Fruit fly (Drosophila melanogaster) whole organism, embryonic: ENCODE results near the gene RpS20.

Experiments
- BEAF-32 ChIP-seq: fragments of 200-800 bp; sonication (Bioruptor generic); optimal IDR thresholded peaks from 3 replicates; lab custom pipeline; 2017; ENCODE audit warnings: missing biosample characterization, missing genetic modification characterization, mild to moderate bottlenecking, moderate library complexity, missing genetic modification reagents
- CG11093 ChIP-seq: fragments of 200-800 bp; sonication (Bioruptor generic); IDR thresholded peaks from 3 replicates; pipeline ENCODE4 v1.3.6; 2022; ENCODE audit warnings: missing biosample characterization, missing genetic modification characterization
- CG11398 ChIP-seq: fragments of 200-800 bp; sonication (Bioruptor generic); optimal IDR thresholded peaks from 2 replicates; lab custom pipeline; 2016; ENCODE audit warnings: missing biosample characterization, missing genetic modification characterization
- CG11504 ChIP-seq: fragments of 200-800 bp; sonication (Bioruptor generic); optimal IDR thresholded peaks from 3 replicates; lab custom pipeline; 2019; ENCODE audit warnings: missing biosample characterization, mild to moderate bottlenecking, missing genetic modification characterization, moderate library complexity
- CG13287 ChIP-seq: fragments of 200-800 bp; sonication (Bioruptor generic); IDR thresholded peaks from 2 replicates; pipeline ENCODE4 v1.3.6; 2022; ENCODE audit warnings: missing biosample characterization, missing genetic modification characterization; ENCODE audit not compliant: partially characterized antibody
- CG14050 ChIP-seq: fragments of 200-800 bp; sonication (Bioruptor generic); IDR thresholded peaks from 3 replicates; pipeline ENCODE4 v1.3.6; 2022; ENCODE audit warnings: missing biosample characterization, missing genetic modification characterization
- CG16779 ChIP-seq: fragments of 200-800 bp; sonication (Bioruptor generic); IDR thresholded peaks from 2 replicates; pipeline ENCODE4 v1.3.6; 2022; ENCODE audit warnings: missing biosample characterization, missing genetic modification characterization
- CG17829 ChIP-seq: fragments of 200-800 bp; optimal IDR thresholded peaks from 2 replicates; lab custom pipeline; 2019; ENCODE audit warnings: missing biosample characterization, mild to moderate bottlenecking, missing genetic modification characterization, moderate library complexity
- CG18619 ChIP-seq: fragments of 200-800 bp; sonication (Bioruptor generic); optimal IDR thresholded peaks from 3 replicates; lab custom pipeline; 2017; ENCODE audit warnings: missing biosample characterization, mild to moderate bottlenecking, missing genetic modification characterization
- CG2678 ChIP-seq: fragments of 200-800 bp; sonication (Bioruptor generic); optimal IDR thresholded peaks from 3 replicates; lab custom pipeline; 2019; ENCODE audit warnings: missing biosample characterization, mild to moderate bottlenecking, missing genetic modification characterization, moderate library complexity
- CG31441 ChIP-seq: fragments of 200-800 bp; sonication (Bioruptor generic); IDR thresholded peaks from 2 replicates; pipeline ENCODE4 v1.3.6; 2022; ENCODE audit warnings: missing biosample characterization, missing genetic modification characterization
- CG32772 ChIP-seq: fragments of 200-800 bp; sonication (Bioruptor generic); IDR thresholded peaks from 2 replicates; pipeline ENCODE4 v1.3.6; 2022; ENCODE audit warnings: missing biosample characterization, missing genetic modification characterization
- CG33557 ChIP-seq: fragments of 200-800 bp; sonication (Bioruptor generic); optimal IDR thresholded peaks from 2 replicates; lab custom pipeline; 2019; ENCODE audit warnings: missing biosample characterization, mild to moderate bottlenecking, missing genetic modification characterization, moderate library complexity
- CG34224 ChIP-seq: fragments of 200-800 bp; sonication (Bioruptor generic); IDR thresholded peaks from 3 replicates; pipeline ENCODE4 v1.3.6; 2022; ENCODE audit warnings: missing biosample characterization, missing genetic modification characterization; ENCODE audit not compliant: partially characterized antibody
- CG4820 ChIP-seq: fragments of 200-800 bp; sonication (Bioruptor generic); optimal IDR thresholded peaks from 3 replicates; lab custom pipeline; 2016; ENCODE audit warnings: missing biosample characterization, missing genetic modification characterization
- CG6765 ChIP-seq: fragments of 200-800 bp; sonication (Bioruptor generic); optimal IDR thresholded peaks from 3 replicates; lab custom pipeline; 2017; ENCODE audit warnings: missing biosample characterization, mild to moderate bottlenecking, missing genetic modification characterization
- CG8359 ChIP-seq: fragments of 200-800 bp; sonication (Bioruptor generic); optimal IDR thresholded peaks from 2 replicates; lab custom pipeline; 2017; ENCODE audit warnings: missing biosample characterization, mild to moderate bottlenecking, missing genetic modification characterization, borderline replicate concordance
- CG9437 ChIP-seq: fragments of 200-800 bp; sonication (Bioruptor generic); optimal IDR thresholded peaks from 2 replicates; lab custom pipeline; 2018; ENCODE audit warnings: missing biosample characterization, mild to moderate bottlenecking, missing genetic modification characterization
- CG9817 ChIP-seq: fragments of 200-800 bp; sonication (Bioruptor generic); optimal IDR thresholded peaks from 2 replicates; lab custom pipeline; 2018; ENCODE audit warnings: missing biosample characterization, mild to moderate bottlenecking, missing genetic modification characterization, moderate library complexity
- Ets65A ChIP-seq: fragments of 200-800 bp; sonication (Bioruptor generic); peaks from one replicate; lab custom pipeline; 2016; ENCODE audit warnings: missing biosample characterization, missing genetic modification characterization
- Hr78 ChIP-seq, 2 experiments: fragments of 200-800 bp in 1 of 2; fragments of >200 bp in 1 of 2; sonication (Bioruptor generic) in 1 of 2; optimal IDR thresholded peaks; 2 replicates each; lab custom pipeline; 2017 to 2019; ENCODE audit warnings: missing biosample characterization in 2 of 2, missing genetic modification characterization in 2 of 2, mild to moderate bottlenecking in 1 of 2, moderate library complexity in 1 of 2
- MTF-1 ChIP-seq: fragments of 200-800 bp; sonication (Bioruptor generic); optimal IDR thresholded peaks from 2 replicates; lab custom pipeline; 2018; ENCODE audit warnings: missing biosample characterization, mild to moderate bottlenecking, missing genetic modification characterization, borderline replicate concordance
- NK7.1 ChIP-seq: fragments of 200-800 bp; sonication (Bioruptor generic); optimal IDR thresholded peaks from 3 replicates; lab custom pipeline; 2016; ENCODE audit warnings: missing biosample characterization, missing genetic modification characterization
- Neu2 ChIP-seq: fragments of 200-800 bp; sonication (Bioruptor generic); optimal IDR thresholded peaks from 3 replicates; lab custom pipeline; 2016; ENCODE audit warnings: missing biosample characterization, missing genetic modification characterization, borderline replicate concordance
- Nf-YA ChIP-seq: fragments of 200-800 bp; sonication (Bioruptor generic); IDR thresholded peaks from 2 replicates; pipeline ENCODE4 v1.3.6; 2022; ENCODE audit warnings: missing biosample characterization, missing genetic modification characterization
- Nf-YC ChIP-seq: fragments of 200-800 bp; optimal IDR thresholded peaks from 3 replicates; lab custom pipeline; 2019; ENCODE audit warnings: missing biosample characterization, mild to moderate bottlenecking, missing genetic modification characterization, moderate library complexity
- Pdp1 ChIP-seq, 2 experiments: fragments of 200-800 bp; sonication (Bioruptor generic); optimal IDR thresholded peaks; 3 replicates each; lab custom pipeline; 2016; ENCODE audit warnings: missing biosample characterization in 2 of 2, missing genetic modification characterization in 2 of 2, mild to moderate bottlenecking in 1 of 2, moderate library complexity in 1 of 2
- Ptx1 ChIP-seq: fragments of 200-800 bp; sonication (Bioruptor generic); IDR thresholded peaks from 2 replicates; pipeline ENCODE4 v1.3.6; 2022; ENCODE audit warnings: missing biosample characterization, missing genetic modification characterization
- Rx ChIP-seq: fragments of 200-800 bp; sonication (Bioruptor generic); IDR thresholded peaks from 2 replicates; pipeline ENCODE4 v1.3.6; 2022; ENCODE audit warnings: missing biosample characterization, missing genetic modification characterization
- Spps ChIP-seq: fragments of 200-800 bp; sonication (Bioruptor generic); optimal IDR thresholded peaks from 2 replicates; lab custom pipeline; 2018; ENCODE audit warnings: missing biosample characterization, mild to moderate bottlenecking, missing genetic modification characterization
- abd-A ChIP-seq: fragments of 200-800 bp; sonication (Bioruptor generic); optimal IDR thresholded peaks from 3 replicates; lab custom pipeline; 2019; ENCODE audit warnings: missing biosample characterization, mild to moderate bottlenecking, missing genetic modification characterization, moderate library complexity
- amos ChIP-seq: fragments of 200-800 bp; sonication (Bioruptor generic); IDR thresholded peaks from 2 replicates; pipeline ENCODE4 v1.3.6; 2022; ENCODE audit warnings: missing biosample characterization, missing genetic modification characterization; ENCODE audit not compliant: partially characterized antibody
- ara ChIP-seq: fragments of 200-800 bp; sonication (Bioruptor generic); IDR thresholded peaks from 2 replicates; pipeline ENCODE4 v1.3.6; 2022; ENCODE audit warnings: missing biosample characterization, missing genetic modification characterization
- da ChIP-seq: fragments of 200-800 bp; sonication (Bioruptor generic); optimal IDR thresholded peaks from 2 replicates; lab custom pipeline; 2016; ENCODE audit warnings: missing biosample characterization, missing genetic modification characterization
- danr ChIP-seq: fragments of 200-800 bp; sonication (Bioruptor generic); IDR thresholded peaks from 2 replicates; pipeline ENCODE4 v1.3.6; 2022; ENCODE audit warnings: missing biosample characterization, missing genetic modification characterization
- disco-r ChIP-seq: fragments of 200-800 bp; sonication (Bioruptor generic); optimal IDR thresholded peaks from 2 replicates; lab custom pipeline; 2016; ENCODE audit warnings: missing biosample characterization, missing genetic modification characterization
- dmrt11E ChIP-seq: fragments of 200-800 bp; sonication (Bioruptor generic); optimal IDR thresholded peaks from 3 replicates; lab custom pipeline; 2018; ENCODE audit warnings: missing biosample characterization, mild to moderate bottlenecking, missing genetic modification characterization, moderate library complexity
- gem ChIP-seq: fragments of 200-800 bp; sonication (Bioruptor generic); optimal IDR thresholded peaks from 2 replicates; lab custom pipeline; 2019; ENCODE audit warnings: missing biosample characterization, mild to moderate bottlenecking, missing genetic modification characterization, moderate library complexity
- ham ChIP-seq: fragments of 200-800 bp; sonication (Bioruptor generic); IDR thresholded peaks from 2 replicates; pipeline ENCODE4 v1.3.6; 2022; ENCODE audit warnings: missing biosample characterization, missing genetic modification characterization
- hkb ChIP-seq, 2 experiments: fragments of 200-800 bp in 1 of 2; fragments of >200 bp in 1 of 2; sonication (Bioruptor generic) in 1 of 2; IDR thresholded peaks in 1 of 2; optimal IDR thresholded peaks in 1 of 2; 2 replicates each; pipeline versions ENCODE4 v1.3.6 to Lab custom; 2017 to 2022; ENCODE audit warnings: missing biosample characterization in 1 of 2, missing genetic modification characterization in 1 of 2
- otp ChIP-seq: fragments of 200-800 bp; sonication (Bioruptor generic); IDR thresholded peaks from 3 replicates; pipeline ENCODE4, ENCODE4 v1.3.6; 2022; ENCODE audit warnings: missing biosample characterization, missing genetic modification characterization
- pita ChIP-seq: fragments of 200-800 bp; sonication (Bioruptor generic); optimal IDR thresholded peaks from 2 replicates; lab custom pipeline; 2017; ENCODE audit warnings: missing biosample characterization, mild to moderate bottlenecking, missing genetic modification characterization
- scrt ChIP-seq: fragments of 200-800 bp; sonication (Bioruptor generic); optimal IDR thresholded peaks from 2 replicates; lab custom pipeline; 2018; ENCODE audit warnings: missing biosample characterization, mild to moderate bottlenecking, missing genetic modification characterization, moderate library complexity
- sima ChIP-seq: fragments of 200-800 bp; sonication (Bioruptor generic); optimal IDR thresholded peaks from 2 replicates; lab custom pipeline; 2016; ENCODE audit warnings: missing biosample characterization, missing genetic modification characterization
- tll ChIP-seq, 2 experiments: fragments of 200-800 bp in 1 of 2; fragments of >200 bp in 1 of 2; sonication (Bioruptor generic) in 1 of 2; optimal IDR thresholded peaks; 2 replicates each; lab custom pipeline; 2017 to 2019; ENCODE audit warnings: missing biosample characterization in 2 of 2, missing genetic modification characterization in 2 of 2, mild to moderate bottlenecking in 1 of 2, moderate library complexity in 1 of 2
- toy ChIP-seq: fragments of 200-800 bp; sonication (Bioruptor generic); IDR thresholded peaks from 2 replicates; pipeline ENCODE4 v1.3.6; 2022; ENCODE audit warnings: missing biosample characterization, missing genetic modification characterization
- unpg ChIP-seq: fragments of 200-800 bp; sonication (Bioruptor generic); optimal IDR thresholded peaks from 3 replicates; lab custom pipeline; 2018; ENCODE audit warnings: missing biosample characterization, mild to moderate bottlenecking, missing genetic modification characterization, moderate library complexity
- vfl ChIP-seq: fragments of 200-800 bp; sonication (Bioruptor generic); optimal IDR thresholded peaks from 2 replicates; lab custom pipeline; 2016; ENCODE audit warnings: missing biosample characterization, missing genetic modification characterization
- wdn ChIP-seq: fragments of 200-800 bp; sonication (Bioruptor generic); IDR thresholded peaks from 2 replicates; pipeline ENCODE4 v1.3.6; 2022; ENCODE audit warnings: missing biosample characterization, missing genetic modification characterization
- zfh1 ChIP-seq: fragments of 200-800 bp; sonication (Bioruptor generic); IDR thresholded peaks from 3 replicates; pipeline ENCODE4 v1.3.6; 2022; ENCODE audit warnings: missing biosample characterization, missing genetic modification characterization

The RpS20 gene

DNA sequence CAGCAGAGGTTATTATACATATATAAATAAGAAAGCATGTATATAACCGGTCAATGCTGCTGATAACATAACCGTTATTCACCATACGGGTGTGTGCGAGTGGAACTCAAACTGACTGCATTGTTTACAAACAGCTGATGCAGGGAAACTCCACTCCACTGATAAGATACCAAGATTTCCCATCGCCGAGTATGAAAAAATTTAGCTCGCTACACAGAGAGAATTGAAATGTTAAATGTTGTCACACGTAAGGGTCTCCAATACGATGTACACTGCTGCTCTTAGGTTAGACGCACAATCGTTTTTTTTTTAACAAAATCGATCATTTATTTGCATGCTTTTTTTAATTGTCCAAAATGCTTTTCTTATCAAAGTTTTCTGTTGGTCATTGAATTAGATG, 11.7 kb downstream of the RpS20 start (continued):
- TF ChIP-seq Neu2 (GFP tag; lab: Kevin White, UChicago) (no peak), zfh1 (GFP tag; lab: Robert Waterston, UW) (no peak), hkb (optimal IDR thresholded peaks at IDR 0.05; lab: Kevin White, UChicago) (no peak), hkb (GFP tag; IDR thresholded peaks at IDR 0.05; lab: Robert Waterston, UW) (no peak), otp (GFP tag; lab: Robert Waterston, UW) (no peak), Ptx1 (GFP tag; lab: Robert Waterston, UW) (peak; percentile 38; the same call in 1 of the 2 replicates), CG4820 (GFP tag; lab: Kevin White, UChicago) (no peak), gem (tag; lab: Kevin White, UChicago) (peak; percentile 59), CG8359 (GFP tag; lab: Kevin White, UChicago) (no peak), CG33557 (GFP tag; lab: Kevin White, UChicago) (no peak), sima (no peak), vfl (GFP tag; lab: Kevin White, UChicago) (no peak), CG6765 (GFP tag; lab: Kevin White, UChicago) (no peak), CG17829 (tag; lab: Kevin White, UChicago) (no peak), CG11398 (no peak), Hr78 (GFP tag; optimal IDR thresholded peaks at IDR 0.05; lab: Kevin White, UChicago) (no peak), amos (GFP tag; lab: Robert Waterston, UW) (no peak), dmrt11E (tag; lab: Kevin White, UChicago) (no peak), wdn (GFP tag; lab: Robert Waterston, UW) (no peak), CG2678 (tag; lab: Kevin White, UChicago) (peak; percentile 2), CG13287 (GFP tag; lab: Robert Waterston, UW) (no peak), disco-r (no peak), ara (no peak), pita (GFP tag; lab: Kevin White, UChicago) (no peak), unpg (GFP tag; lab: Kevin White, UChicago) (peak; percentile 33), tll (GFP tag; optimal IDR thresholded peaks at IDR 0.05; lab: Kevin White, UChicago) (no peak), danr (GFP tag; lab: Robert Waterston, UW) (no peak), Nf-YA (GFP tag; lab: Robert Waterston, UW) (no peak), MTF-1 (GFP tag; lab: Kevin White, UChicago) (no peak), BEAF-32 (GFP tag; lab: Kevin White, UChicago) (no peak), Ets65A (GFP tag; lab: Kevin White, UChicago) (peak; percentile 10), toy (GFP tag; lab: Robert Waterston, UW) (no peak), CG14050 (GFP tag; lab: Robert Waterston, UW) (no peak), Rx (GFP tag; lab: Robert Waterston, UW) (no peak), scrt (GFP tag; lab: Kevin White, UChicago) (no peak), CG9817 (tag; lab: Kevin White, UChicago) (no peak), ham (no peak), CG11504 (tag; lab: Kevin White, UChicago) (peak; percentile 48), CG11093 (GFP tag; lab: Robert Waterston, UW) (no peak), Pdp1 (GFP tag; optimal IDR thresholded peaks at IDR 0.05; lab: Kevin White, UChicago) (no peak), da (GFP tag; lab: Kevin White, UChicago) (no peak), NK7.1 (GFP tag; lab: Kevin White, UChicago) (no peak), Spps (tag; lab: Kevin White, UChicago) (no peak), CG32772 (GFP tag; lab: Robert Waterston, UW) (no peak), CG34224 (no peak), Nf-YC (tag; lab: Kevin White, UChicago) (no peak), CG9437 (GFP tag; lab: Kevin White, UChicago) (no peak), CG16779 (GFP tag; lab: Robert Waterston, UW) (no peak), CG31441 (GFP tag; lab: Robert Waterston, UW) (no peak; the same call in 1 of the 2 replicates), CG18619 (GFP tag; lab: Kevin White, UChicago) (no peak), abd-A (tag; lab: Kevin White, UChicago) (no peak)
